Fruit fly (Drosophila melanogaster) S2 (cell line): Measurements from ENCODE around the gene CG12355.

Source experiments
- CG8478 ChIP-seq: fragments of >200 bp; optimal IDR thresholded peaks from 2 replicates; lab custom pipeline; 2018
- CTCF ChIP-seq, 2 experiments: fragments of >200 bp; optimal IDR thresholded peaks; 2 replicates each; lab custom pipeline; 2018

DNA sequence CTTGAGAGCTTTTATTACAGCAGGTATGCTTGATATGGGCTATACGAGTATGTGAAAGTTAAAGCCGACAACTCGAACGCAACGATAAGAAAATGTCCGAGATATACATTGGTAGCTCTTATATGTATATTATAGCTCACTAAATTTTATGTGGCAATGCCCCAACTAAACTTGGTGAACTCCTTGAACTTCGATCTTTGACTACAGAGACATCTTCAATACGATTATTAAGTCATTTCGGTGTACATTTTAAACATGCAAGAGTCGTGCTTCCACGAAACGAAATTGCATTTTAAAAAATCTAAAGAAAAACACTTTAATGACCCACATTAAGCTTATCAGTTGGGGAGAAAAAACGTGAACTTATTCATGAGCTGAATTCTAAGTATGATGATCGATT is 41.2 kb upstream of the CG12355 start:
- no peak for TF ChIP-seq CG8478 (lab: Kevin White, UChicago)
- TF ChIP-seq CTCF (optimal IDR thresholded peaks at IDR 0.05; lab: Kevin White, UChicago) = no peak
